Worm (Caenorhabditis elegans) whole organism, midembryonic: ENCODE results near the gene unc-7.

Experiments used
- flt-1 ChIP-seq: fragments of 200-800 bp; sonication (Bioruptor generic); IDR thresholded peaks from 2 replicates; pipeline ENCODE4 v1.3.6; 2022; ENCODE audit warnings: missing genetic modification characterization, missing compliant biosample characterization
- tab-1 ChIP-seq: fragments of 200-800 bp; sonication (Bioruptor generic); IDR thresholded peaks from 2 replicates; pipeline ENCODE4 v1.3.6; 2022; ENCODE audit warnings: missing genetic modification characterization, missing compliant biosample characterization

DNA sequence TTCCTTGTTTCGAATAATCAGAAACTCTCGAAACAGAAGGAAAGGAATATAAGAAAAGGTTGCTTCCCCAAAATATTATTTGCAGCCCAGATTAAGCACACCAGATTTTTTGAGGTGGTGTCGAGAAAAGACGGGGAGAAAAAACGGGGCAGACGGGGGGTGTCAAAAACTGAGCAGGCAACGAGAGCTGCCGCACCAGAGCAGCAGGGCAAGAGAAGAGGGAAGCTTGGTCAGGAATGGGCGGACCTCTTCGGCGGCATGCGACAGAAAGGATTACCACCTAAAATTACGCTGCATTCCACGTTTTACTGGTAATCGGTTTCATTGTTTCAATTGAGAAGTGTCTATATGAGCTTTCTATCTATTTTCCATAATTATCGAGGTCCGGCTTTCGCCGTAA, 15.5 kb downstream of the unc-7 start:
- no peak for TF ChIP-seq flt-1 (GFP tag; lab: Robert Waterston, UW)
- TF ChIP-seq tab-1 (GFP tag; lab: Robert Waterston, UW) = no peak
